Fruit fly (Drosophila melanogaster): ENCODE measurements around the gene Oatp74D.
A peak's percentile ranks its signal among the peaks of the same experiment; 100 is the strongest.

DNA sequence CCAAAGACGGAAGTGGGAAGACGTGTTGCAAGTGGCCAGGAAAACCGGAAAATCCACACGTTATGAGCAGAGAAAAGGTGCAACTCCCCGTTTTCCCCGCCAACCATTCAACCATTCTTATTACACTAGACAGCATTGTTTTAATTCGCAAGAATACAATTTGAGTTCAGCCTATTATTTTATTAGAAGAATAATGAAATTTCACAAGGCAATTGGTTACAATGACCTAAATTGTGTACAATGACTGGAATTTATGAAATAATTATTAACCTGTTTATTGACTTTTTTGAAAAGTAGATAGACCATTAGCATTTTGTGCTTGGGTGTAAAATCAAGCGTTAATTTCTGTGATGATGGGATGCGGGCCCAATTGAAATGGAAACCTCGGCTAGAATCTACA, 17.6 kb downstream of the Oatp74D start:
- TF ChIP-seq CG13204 (GFP tag; optimal IDR thresholded peaks at IDR 0.05), result no peak
- TF ChIP-seq CG10348 (GFP tag; IDR thresholded peaks at IDR 0.05), result no peak
- TF ChIP-seq CG8159 (tag; optimal IDR thresholded peaks at IDR 0.05), result no peak
- peak; percentile 81 for TF ChIP-seq CG14655 (GFP tag; optimal IDR thresholded peaks at IDR 0.05)
- no peak; the same call in 1 of the 2 replicates for TF ChIP-seq CG12605 (GFP tag; IDR thresholded peaks at IDR 0.05)
